Worm (Caenorhabditis elegans) whole organism, late embryonic: Measurements from ENCODE around the gene R52.5.
"Not testable (repeated sequence)": the region's sequence is repeated elsewhere in the genome, so short reads cannot be mapped to it uniquely, and the experiment has no call there.

Experiments
- C08G9.2 ChIP-seq: sonication (generic microtip); optimal IDR thresholded peaks from 2 replicates; lab custom pipeline; 2016; ENCODE audit warnings: mild to moderate bottlenecking, missing genetic modification characterization, moderate library complexity, missing compliant biosample characterization
- C38D4.7 ChIP-seq: fragments of 200-800 bp; sonication (Bioruptor generic); optimal IDR thresholded peaks from 2 replicates; lab custom pipeline; 2018; ENCODE audit warnings: mild to moderate bottlenecking, missing genetic modification characterization, moderate library complexity, missing compliant biosample characterization
- F13H6.1 ChIP-seq: sonication (generic microtip); optimal IDR thresholded peaks from 2 replicates; lab custom pipeline; 2016; ENCODE audit warnings: missing genetic modification characterization, missing compliant biosample characterization
- K02D7.2 ChIP-seq: sonication (generic microtip); optimal IDR thresholded peaks from 2 replicates; lab custom pipeline; 2017; ENCODE audit warnings: mild to moderate bottlenecking, missing genetic modification characterization, missing compliant biosample characterization
- K09A11.1 ChIP-seq: sonication (generic microtip); optimal IDR thresholded peaks from 2 replicates; lab custom pipeline; 2017; ENCODE audit warnings: antibody characterized with exemption, mild to moderate bottlenecking, missing genetic modification characterization, missing compliant biosample characterization; ENCODE audit not compliant: insufficient read depth
- Y22D7AL.16 ChIP-seq: sonication (generic microtip); optimal IDR thresholded peaks from 2 replicates; lab custom pipeline; 2016; ENCODE audit warnings: missing genetic modification characterization, missing compliant biosample characterization
- ama-1 ChIP-seq: fragments of 150-350 bp; optimal IDR thresholded peaks from 2 replicates; lab custom pipeline; 2014
- ceh-14 ChIP-seq: sonication (generic microtip); optimal IDR thresholded peaks from 2 replicates; lab custom pipeline; 2016; ENCODE audit warnings: missing genotype, missing genetic modification characterization, missing compliant biosample characterization
- ceh-22 ChIP-seq: sonication (generic microtip); optimal IDR thresholded peaks from 2 replicates; lab custom pipeline; 2017; ENCODE audit warnings: missing biosample characterization, missing genetic modification characterization
- ceh-24 ChIP-seq: sonication (generic microtip); optimal IDR thresholded peaks from 2 replicates; lab custom pipeline; 2016; ENCODE audit warnings: mild to moderate bottlenecking, missing genetic modification characterization, missing compliant biosample characterization
- ceh-30 ChIP-seq: fragments of 150-350 bp; optimal IDR thresholded peaks from 2 replicates; lab custom pipeline; 2014; ENCODE audit warnings: missing biosample characterization, missing genetic modification characterization
- ceh-34 ChIP-seq: sonication (generic microtip); optimal IDR thresholded peaks from 2 replicates; lab custom pipeline; 2016; ENCODE audit warnings: mild to moderate bottlenecking, missing genetic modification characterization, missing compliant biosample characterization
- che-1 ChIP-seq: sonication (generic microtip); optimal IDR thresholded peaks from 2 replicates; lab custom pipeline; 2016; ENCODE audit warnings: mild to moderate bottlenecking, missing genetic modification characterization, missing compliant biosample characterization
- dmd-4 ChIP-seq: sonication (generic microtip); optimal IDR thresholded peaks from 2 replicates; lab custom pipeline; 2016; ENCODE audit warnings: borderline replicate concordance, missing genetic modification characterization, missing compliant biosample characterization
- dve-1 ChIP-seq: sonication (generic microtip); optimal IDR thresholded peaks from 2 replicates; lab custom pipeline; 2017; ENCODE audit warnings: antibody characterized with exemption, mild to moderate bottlenecking, missing genetic modification characterization, missing compliant biosample characterization
- elt-2 ChIP-seq: sonication (generic microtip); optimal IDR thresholded peaks from 2 replicates; lab custom pipeline; 2016; ENCODE audit warnings: missing genetic modification reagents, missing genetic modification characterization, missing compliant biosample characterization
- elt-4 ChIP-seq: sonication (generic microtip); optimal IDR thresholded peaks from 2 replicates; lab custom pipeline; 2016; ENCODE audit warnings: missing genetic modification characterization, missing compliant biosample characterization
- ets-4 ChIP-seq: sonication (generic microtip); optimal IDR thresholded peaks from 2 replicates; lab custom pipeline; 2016; ENCODE audit warnings: missing genetic modification characterization, missing compliant biosample characterization
- hlh-13 ChIP-seq: fragments of 200-800 bp; sonication (Bioruptor generic); optimal IDR thresholded peaks from 2 replicates; lab custom pipeline; 2018; ENCODE audit warnings: mild to moderate bottlenecking, missing genetic modification characterization, missing compliant biosample characterization
- hlh-6 ChIP-seq: sonication (generic microtip); optimal IDR thresholded peaks from 2 replicates; lab custom pipeline; 2016; ENCODE audit warnings: missing genotype, missing genetic modification characterization, missing compliant biosample characterization
- lim-6 ChIP-seq: sonication (generic microtip); optimal IDR thresholded peaks from 2 replicates; lab custom pipeline; 2016; ENCODE audit warnings: missing genetic modification characterization, missing compliant biosample characterization
- madf-2 ChIP-seq: sonication (generic microtip); optimal IDR thresholded peaks from 2 replicates; lab custom pipeline; 2017; ENCODE audit warnings: missing genetic modification characterization, missing compliant biosample characterization
- mec-3 ChIP-seq: sonication (generic microtip); optimal IDR thresholded peaks from 2 replicates; lab custom pipeline; 2016; ENCODE audit warnings: borderline replicate concordance, missing genetic modification characterization, missing compliant biosample characterization
- nfya-1 ChIP-seq: sonication (generic microtip); optimal IDR thresholded peaks from 2 replicates; lab custom pipeline; 2017; ENCODE audit warnings: missing genetic modification characterization, mild to moderate bottlenecking, missing compliant biosample characterization, antibody characterized with exemption, moderate library complexity
- nhr-232 ChIP-seq: sonication (generic microtip); optimal IDR thresholded peaks from 2 replicates; lab custom pipeline; 2016; ENCODE audit warnings: missing genetic modification characterization, missing compliant biosample characterization
- odd-2 ChIP-seq: sonication (generic microtip); optimal IDR thresholded peaks from 2 replicates; lab custom pipeline; 2017; ENCODE audit warnings: antibody characterized with exemption, mild to moderate bottlenecking, missing genetic modification characterization, missing compliant biosample characterization
- pag-3 ChIP-seq: sonication (generic microtip); optimal IDR thresholded peaks from 2 replicates; lab custom pipeline; 2016; ENCODE audit warnings: missing compliant biosample characterization, missing genetic modification characterization, borderline replicate concordance
- pat-9 ChIP-seq: fragments of 200-800 bp; sonication (Bioruptor generic); optimal IDR thresholded peaks from 2 replicates; lab custom pipeline; 2018; ENCODE audit warnings: mild to moderate bottlenecking, missing genetic modification characterization, moderate library complexity, missing compliant biosample characterization
- pax-1 ChIP-seq: fragments of 150-350 bp; optimal IDR thresholded peaks from 2 replicates; lab custom pipeline; 2014; ENCODE audit warnings: missing biosample characterization, missing genetic modification characterization
- pqm-1 ChIP-seq: sonication (generic microtip); optimal IDR thresholded peaks from 2 replicates; lab custom pipeline; 2016; ENCODE audit warnings: missing genetic modification characterization, missing compliant biosample characterization
- pros-1 ChIP-seq: fragments of 150-350 bp; optimal IDR thresholded peaks from 2 replicates; lab custom pipeline; 2014; ENCODE audit warnings: missing biosample characterization, missing genetic modification reagents, missing genetic modification characterization
- ref-2 ChIP-seq: sonication (generic microtip); optimal IDR thresholded peaks from 2 replicates; lab custom pipeline; 2016; ENCODE audit warnings: missing genetic modification characterization, missing compliant biosample characterization
- sox-2 ChIP-seq: fragments of 200-800 bp; sonication (Bioruptor generic); IDR thresholded peaks from 2 replicates; pipeline ENCODE4 v1.3.6; 2022; ENCODE audit warnings: missing genetic modification reagents, missing genetic modification characterization, missing compliant biosample characterization
- unc-55 ChIP-seq: sonication (generic microtip); optimal IDR thresholded peaks from 2 replicates; lab custom pipeline; 2017; ENCODE audit warnings: missing biosample characterization, missing genetic modification reagents, missing genetic modification characterization
- ztf-16 ChIP-seq: sonication (generic microtip); optimal IDR thresholded peaks from 2 replicates; lab custom pipeline; 2017; ENCODE audit warnings: missing genetic modification characterization, missing compliant biosample characterization

R52.5 gene

ce11 chrII:2109943-2110342 lies at the start of gene R52.5:
R52.5 (minus strand) TSS chrII:2110043.
- TF ChIP-seq pat-9 (tag; lab: Kevin White, UChicago) (no peak), ceh-24 (tag; lab: Kevin White, UChicago) (no peak), ceh-22 (no peak), ama-1 (no peak)

ce11 chrII:2153708-2154107 lies 43.9 kb upstream of the R52.5 start, which contains the start of gene math-18:
math-18 (plus strand) TSS chrII:2154008.
- TF ChIP-seq lim-6; pqm-1 (tag; lab: Kevin White, UChicago); elt-4 (tag; lab: Kevin White, UChicago): not testable (repeated sequence)

- TF ChIP-seq nfya-1 (tag; lab: Kevin White, UChicago) (no peak), elt-2 (tag; lab: Kevin White, UChicago) (no peak), Y22D7AL.16 (no peak), dmd-4 (tag; lab: Kevin White, UChicago) (no peak), pat-9 (tag; lab: Kevin White, UChicago) (no peak), unc-55 (GFP tag; lab: Kevin White, UChicago) (no peak), C38D4.7 (no peak), elt-4 (tag; lab: Kevin White, UChicago) (no peak), ref-2 (tag; lab: Kevin White, UChicago) (no peak), F13H6.1 (tag; lab: Kevin White, UChicago) (no peak), nhr-232 (tag; lab: Kevin White, UChicago) (no peak), hlh-13 (no peak), K02D7.2 (no peak), ets-4 (tag; lab: Kevin White, UChicago) (no peak), pqm-1 (tag; lab: Kevin White, UChicago) (no peak), ceh-14 (tag; lab: Kevin White, UChicago) (no peak), pag-3 (tag; lab: Kevin White, UChicago) (no peak), pax-1 (tag; lab: Kevin White, UChicago) (no peak)
- TF ChIP-seq, all 69 proteins: peak for 0
These were observed 42.6 kb upstream of the R52.5 start for ce11 chrII:2152455-2152854.

ce11 chrII:2150485-2150985 lies 40.7 kb upstream of the R52.5 start, which contains the start of the genes C40A11.7 and C40A11.8:
C40A11.7 (minus strand) TSS chrII:2150585.
C40A11.8 (minus strand) TSS chrII:2150935.
- TF ChIP-seq mec-3 (tag; lab: Kevin White, UChicago) (no peak), pqm-1 (tag; lab: Kevin White, UChicago) (no peak), dve-1 (no peak), lim-6 (no peak), ztf-16 (tag; lab: Kevin White, UChicago) (no peak), K09A11.1 (tag; lab: Kevin White, UChicago) (no peak), C08G9.2 (tag; lab: Kevin White, UChicago) (no peak), ref-2 (tag; lab: Kevin White, UChicago) (no peak), pros-1 (tag; lab: Kevin White, UChicago) (no peak), madf-2 (tag; lab: Kevin White, UChicago) (no peak), hlh-6 (tag; lab: Kevin White, UChicago) (no peak), elt-2 (tag; lab: Kevin White, UChicago) (no peak)
- TF ChIP-seq, all 69 proteins: peak for 0

- TF ChIP-seq ceh-34 (tag; lab: Kevin White, UChicago) (no peak), che-1 (tag; lab: Kevin White, UChicago) (no peak), ceh-30 (tag; lab: Kevin White, UChicago) (no peak), pros-1 (tag; lab: Kevin White, UChicago) (no peak), Y22D7AL.16 (no peak), ama-1 (no peak), odd-2 (no peak), sox-2 (GFP tag; lab: Robert Waterston, UW) (no peak), elt-4 (tag; lab: Kevin White, UChicago) (no peak), hlh-13 (no peak)
- TF ChIP-seq, all 69 proteins: peak for 0
These were observed 37.1 kb upstream of the R52.5 start, which contains the start of gene C40A11.2 for ce11 chrII:2146900-2147375. C40A11.2 (plus strand) TSS chrII:2146950.
